Fruit fly (Drosophila melanogaster): ENCODE results near the gene CG12093.
A peak's percentile ranks its signal among the peaks of the same experiment; 100 is the strongest.

Gene CG12093

DNA sequence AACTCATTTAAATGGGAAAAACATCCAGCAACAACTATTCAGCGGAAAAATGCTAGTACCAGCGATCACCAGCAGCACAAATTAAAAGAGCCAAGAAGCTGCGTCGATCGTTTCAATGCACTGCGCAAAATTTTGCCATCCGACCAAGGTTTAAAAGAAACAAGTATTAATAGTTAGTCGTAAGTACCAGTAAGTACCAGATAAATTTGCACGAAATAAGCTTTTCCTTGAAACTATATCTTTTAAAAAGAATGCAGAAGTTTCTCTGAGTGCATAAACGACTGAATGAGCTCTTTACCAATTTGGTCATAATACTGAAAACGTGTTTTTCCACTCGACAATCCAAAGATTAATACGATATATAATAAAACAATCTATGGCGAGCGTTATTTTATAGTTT is 40.6 kb downstream of the CG12093 start (continued):
- TF ChIP-seq CG8632 (GFP tag; optimal IDR thresholded peaks at IDR 0.05) (no peak), Sox102F (GFP tag; optimal IDR thresholded peaks at IDR 0.05) (no peak), Gug (GFP tag; IDR thresholded peaks at IDR 0.05) (peak; percentile 64), CG1621 (tag; optimal IDR thresholded peaks at IDR 0.05) (no peak), pdm3 (GFP tag; optimal IDR thresholded peaks at IDR 0.05) (peak; percentile 53), CG11294 (GFP tag; IDR thresholded peaks at IDR 0.05) (peak; percentile 61; the same call in 1 of the 2 replicates), svp (GFP tag) (no peak), Ets96B (tag; optimal IDR thresholded peaks at IDR 0.05) (no peak), CG31627 (GFP tag; optimal IDR thresholded peaks at IDR 0.05) (peak; percentile 52), CG11762 (GFP tag; optimal IDR thresholded peaks at IDR 0.05; ENCODE audit: insufficient read depth) (peak; percentile 32), lz (GFP tag; optimal IDR thresholded peaks at IDR 0.05) (peak; percentile 35), fd59A (GFP tag; optimal IDR thresholded peaks at IDR 0.05) (no peak), Lpt (GFP tag; optimal IDR thresholded peaks at IDR 0.05) (peak; percentile 5), CG6276 (GFP tag; optimal IDR thresholded peaks at IDR 0.05) (peak; percentile 64), CG6854 (GFP tag; optimal IDR thresholded peaks at IDR 0.05) (no peak), CG15336 (GFP tag; IDR thresholded peaks at IDR 0.05) (peak; percentile 77), Hr4 (GFP tag; optimal IDR thresholded peaks at IDR 0.05) (peak; percentile 81), net (GFP tag; optimal IDR thresholded peaks at IDR 0.05) (peak; percentile 38)

DNA sequence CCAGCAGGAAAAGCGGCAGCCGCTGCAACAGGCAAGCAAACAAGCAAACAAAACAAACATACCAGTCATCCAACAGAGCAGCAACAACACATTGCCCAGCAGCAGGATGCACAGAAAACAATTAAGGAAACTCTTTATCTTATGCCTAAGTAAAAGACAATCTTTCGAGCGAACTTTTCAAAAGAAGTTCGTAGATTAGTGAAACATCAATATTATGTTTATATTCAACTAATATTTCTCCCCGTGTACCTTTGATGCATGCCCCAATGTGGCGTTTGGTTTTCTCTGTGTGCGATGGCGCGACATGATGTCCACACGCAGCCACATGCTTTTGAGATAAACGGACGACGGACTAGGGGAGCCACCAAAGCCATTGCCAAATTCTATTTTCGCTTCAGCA is 42.9 kb downstream of the CG12093 start:
- TF ChIP-seq dsx (GFP tag; optimal IDR thresholded peaks at IDR 0.05; ENCODE audit: poor library complexity, severe bottlenecking) (no peak), fd59A (GFP tag; optimal IDR thresholded peaks at IDR 0.05) (no peak), spab (GFP tag; optimal IDR thresholded peaks at IDR 0.05) (no peak), pdm3 (GFP tag; optimal IDR thresholded peaks at IDR 0.05) (no peak), Lpt (GFP tag; optimal IDR thresholded peaks at IDR 0.05) (no peak), fd85E (GFP tag; optimal IDR thresholded peaks at IDR 0.05) (no peak), CG11902 (GFP tag; optimal IDR thresholded peaks at IDR 0.05) (no peak), CG9139 (GFP tag; optimal IDR thresholded peaks at IDR 0.05) (no peak), Sox102F (GFP tag; optimal IDR thresholded peaks at IDR 0.05) (no peak), CG15336 (GFP tag; IDR thresholded peaks at IDR 0.05) (peak; percentile 58; the same call in 1 of the 2 replicates), lz (GFP tag; optimal IDR thresholded peaks at IDR 0.05) (no peak), CG6854 (GFP tag; optimal IDR thresholded peaks at IDR 0.05) (no peak), topi (GFP tag; optimal IDR thresholded peaks at IDR 0.05) (no peak), achi (GFP tag; optimal IDR thresholded peaks at IDR 0.05) (no peak), Eip93F (GFP tag; optimal IDR thresholded peaks at IDR 0.05) (no peak), fkh (GFP tag; optimal IDR thresholded peaks at IDR 0.05) (no peak), CG34406 (GFP tag; optimal IDR thresholded peaks at IDR 0.05) (no peak), CG6276 (GFP tag; optimal IDR thresholded peaks at IDR 0.05) (peak; percentile 42), CG1621 (tag; optimal IDR thresholded peaks at IDR 0.05) (no peak), net (GFP tag; optimal IDR thresholded peaks at IDR 0.05) (no peak), acj6 (GFP tag; optimal IDR thresholded peaks at IDR 0.05) (no peak), CG10631 (GFP tag; optimal IDR thresholded peaks at IDR 0.05) (no peak), CG3032 (tag; optimal IDR thresholded peaks at IDR 0.05) (no peak), Met (GFP tag; optimal IDR thresholded peaks at IDR 0.05) (no peak), Gug (GFP tag; IDR thresholded peaks at IDR 0.05) (peak; percentile 40; the same call in 1 of the 2 replicates), CG16779 (tag; optimal IDR thresholded peaks at IDR 0.05) (no peak), Sox15 (GFP tag; optimal IDR thresholded peaks at IDR 0.05) (no peak), CG8119 (GFP tag; IDR thresholded peaks at IDR 0.05) (peak; percentile 47; the same call in 1 of the 3 replicates), Smox (GFP tag; optimal IDR thresholded peaks at IDR 0.05) (no peak), CG6808 (GFP tag; optimal IDR thresholded peaks at IDR 0.05) (no peak), svp (GFP tag) (no peak), CG4318 (GFP tag; optimal IDR thresholded peaks at IDR 0.05) (no peak), CG8632 (GFP tag; optimal IDR thresholded peaks at IDR 0.05) (no peak), CG6163 (GFP tag; IDR thresholded peaks at IDR 0.05) (0 out of 3 replicates have a peak, but pooled peaks have one; percentile 25), eg (GFP tag; IDR thresholded peaks at IDR 0.05) (peak; percentile 65), CG11762 (GFP tag; optimal IDR thresholded peaks at IDR 0.05; ENCODE audit: insufficient read depth) (no peak), OdsH (GFP tag; optimal IDR thresholded peaks at IDR 0.05) (no peak), CG32006 (GFP tag; optimal IDR thresholded peaks at IDR 0.05) (peak; percentile 29), CG3919 (GFP tag; optimal IDR thresholded peaks at IDR 0.05) (no peak), CG6792 (GFP tag; optimal IDR thresholded peaks at IDR 0.05) (no peak), Ets96B (tag; optimal IDR thresholded peaks at IDR 0.05) (no peak), dac (GFP tag; optimal IDR thresholded peaks at IDR 0.05) (no peak), vri (GFP tag; optimal IDR thresholded peaks at IDR 0.05) (no peak), CG8319 (GFP tag; optimal IDR thresholded peaks at IDR 0.05) (no peak), Sox14 (GFP tag; optimal IDR thresholded peaks at IDR 0.05) (no peak)
